Worm (Caenorhabditis elegans): Measurements from ENCODE around the gene angl-1.

The angl-1 gene

ce11 chrV:2694389-2694788 lies 41.5 kb downstream of the angl-1 start, which contains the start of gene Y45G12B.2 (continued):
- peak in 1 of 6 experiments; percentile 34 for TF ChIP-seq elt-3 (tag; optimal IDR thresholded peaks at IDR 0.05)
- TF ChIP-seq lsy-2 (tag; optimal IDR thresholded peaks at IDR 0.05), result peak; percentile 99
- TF ChIP-seq C16A3.4 (tag; optimal IDR thresholded peaks at IDR 0.05), result peak; percentile 61
- peak; percentile 30; the same call in 1 of the 2 replicates for TF ChIP-seq grh-1 (GFP tag; IDR thresholded peaks at IDR 0.05)
- no peak for TF ChIP-seq fkh-4 (tag; optimal IDR thresholded peaks at IDR 0.05; ENCODE audit: borderline replicate concordance)
- TF ChIP-seq jun-1 (tag; optimal IDR thresholded peaks at IDR 0.05), result peak; percentile 55
- TF ChIP-seq lin-13 (GFP tag; optimal IDR thresholded peaks at IDR 0.05), result peak; percentile 63
- peak; percentile 74 to 86 for TF ChIP-seq lin-35 (GFP tag; optimal IDR thresholded peaks at IDR 0.05)
- peak; percentile 44 for TF ChIP-seq lin-15B (tag; optimal IDR thresholded peaks at IDR 0.05)
- peak; percentile 40 for TF ChIP-seq fos-1 (tag; optimal IDR thresholded peaks at IDR 0.05)
- TF ChIP-seq aha-1 (tag; optimal IDR thresholded peaks at IDR 0.05), result no peak
- TF ChIP-seq unc-130 (tag; optimal IDR thresholded peaks at IDR 0.05), result peak; percentile 55
- peak; percentile 65 to 82 (median 76) for TF ChIP-seq dpl-1 (GFP tag; optimal IDR thresholded peaks at IDR 0.05)
- no peak for TF ChIP-seq nhr-11 (tag; optimal IDR thresholded peaks at IDR 0.05)
- TF ChIP-seq ces-1 (GFP tag; optimal IDR thresholded peaks at IDR 0.05), result no peak
- no peak for TF ChIP-seq fkh-10 (GFP tag; optimal IDR thresholded peaks at IDR 0.05)

- TF ChIP-seq unc-62 (GFP tag; optimal IDR thresholded peaks at IDR 0.05), result no peak
- no peak for TF ChIP-seq elt-3 (tag; optimal IDR thresholded peaks at IDR 0.05)
- TF ChIP-seq jun-1 (tag; optimal IDR thresholded peaks at IDR 0.05), result no peak
- no peak for TF ChIP-seq nhr-90 (tag; optimal IDR thresholded peaks at IDR 0.05; ENCODE audit: poor library complexity)
- no peak for TF ChIP-seq unc-30 (tag; optimal IDR thresholded peaks at IDR 0.05)
- no peak for TF ChIP-seq nhr-76 (tag; optimal IDR thresholded peaks at IDR 0.05)
Measured at ce11 chrV:2695935-2696334, 43.1 kb downstream of the angl-1 start, which contains the start of gene Y45G12B.3. Gene Y45G12B.3, minus strand, starts transcription at chrV:2696254.

DNA sequence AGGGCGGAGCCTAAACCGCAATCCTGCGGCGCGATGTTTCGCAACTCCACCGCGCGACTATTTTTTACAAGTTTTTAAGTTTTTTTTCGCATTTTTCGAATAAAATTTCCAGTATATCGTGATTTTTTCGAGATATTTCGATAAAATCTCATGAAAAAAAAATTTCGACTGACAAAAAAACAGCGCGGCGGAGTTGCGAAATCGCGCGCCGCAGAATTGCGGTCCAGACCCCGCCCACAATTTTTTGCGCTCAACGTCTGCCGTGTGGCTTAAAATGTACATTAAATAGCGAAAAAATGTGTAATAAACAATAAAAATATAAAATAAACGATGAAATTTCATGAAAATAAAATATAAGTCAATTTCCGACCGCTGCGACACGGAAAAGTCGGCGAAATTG lies 44.8 kb downstream of the angl-1 start:
- TF ChIP-seq dpl-1 (GFP tag; optimal IDR thresholded peaks at IDR 0.05), result no peak

DNA sequence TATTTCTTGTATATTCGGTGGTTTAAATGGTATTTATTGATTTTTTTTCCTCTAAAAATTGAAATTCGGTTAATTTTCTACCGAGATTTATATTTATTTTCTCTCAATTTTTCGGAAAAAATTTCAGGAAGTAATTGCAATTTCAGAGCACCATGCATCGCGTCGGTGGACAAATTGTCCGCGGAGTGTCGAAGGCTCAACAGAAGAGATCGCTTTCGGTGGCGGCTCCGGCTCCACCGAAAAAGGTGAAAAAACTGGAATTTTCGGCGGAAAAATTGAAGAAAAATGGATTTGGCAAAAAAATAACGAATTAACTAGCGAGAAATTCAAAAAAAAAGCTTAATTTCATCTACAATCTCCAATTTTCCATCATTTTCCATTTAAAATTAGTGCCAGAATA lies 45.9 kb downstream of the angl-1 start, which contains the start of gene nuo-5:
TSS of gene nuo-5 (plus strand) at position 147 of the 400 bp plus-strand sequence.
- no peak for TF ChIP-seq egl-27 (tag; optimal IDR thresholded peaks at IDR 0.05)
- no peak for TF ChIP-seq ceh-88 (GFP tag; IDR thresholded peaks at IDR 0.05)
- no peak for TF ChIP-seq unc-130 (tag; optimal IDR thresholded peaks at IDR 0.05)
- TF ChIP-seq lin-14 (GFP tag; optimal IDR thresholded peaks at IDR 0.05), result no peak
- no peak for TF ChIP-seq nhr-90 (tag; optimal IDR thresholded peaks at IDR 0.05; ENCODE audit: poor library complexity)
- TF ChIP-seq nhr-71 (tag; optimal IDR thresholded peaks at IDR 0.05), result no peak
- TF ChIP-seq fkh-8 (tag; optimal IDR thresholded peaks at IDR 0.05), result no peak
- TF ChIP-seq unc-86 (tag; optimal IDR thresholded peaks at IDR 0.05), result no peak
- TF ChIP-seq ceh-8 (GFP tag; optimal IDR thresholded peaks at IDR 0.05), result no peak
- TF ChIP-seq rnt-1 (tag; optimal IDR thresholded peaks at IDR 0.05), result no peak
- TF ChIP-seq nhr-19 (GFP tag; conservative IDR thresholded peaks at IDR 0.05), result no peak
- no peak for TF ChIP-seq nhr-237 (tag; optimal IDR thresholded peaks at IDR 0.05)
- TF ChIP-seq hlh-17 (GFP tag; optimal IDR thresholded peaks at IDR 0.05; ENCODE audit: borderline replicate concordance), result no peak
- no peak for TF ChIP-seq blmp-1 (tag; optimal IDR thresholded peaks at IDR 0.05)

DNA sequence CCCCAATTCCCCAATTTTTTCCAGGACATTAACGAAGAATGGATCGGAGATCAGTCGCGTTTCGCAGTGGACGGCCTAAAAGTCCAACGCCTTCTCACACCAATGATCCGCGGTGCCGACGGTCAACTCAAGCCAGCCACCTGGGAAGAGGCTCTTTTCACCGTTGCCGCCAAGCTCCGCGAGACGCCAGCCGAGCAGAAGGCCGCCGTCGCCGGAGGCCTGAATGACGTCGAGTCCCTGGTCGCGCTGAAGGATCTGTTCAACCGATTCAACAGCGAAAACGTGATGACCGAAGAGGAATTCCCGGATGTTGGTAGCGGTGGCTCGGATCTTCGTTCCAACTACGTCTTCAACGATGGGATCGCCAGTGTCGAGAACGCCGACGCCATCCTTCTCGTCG lies 50.0 kb downstream of the angl-1 start:
- TF ChIP-seq snpc-4 (tag; optimal IDR thresholded peaks at IDR 0.05) (no peak), ceh-90 (tag; optimal IDR thresholded peaks at IDR 0.05) (no peak), ceh-8 (GFP tag; optimal IDR thresholded peaks at IDR 0.05) (no peak), nhr-90 (tag; optimal IDR thresholded peaks at IDR 0.05; ENCODE audit: poor library complexity) (no peak), dpl-1 (GFP tag; optimal IDR thresholded peaks at IDR 0.05) (no peak), skn-1 (tag; optimal IDR thresholded peaks at IDR 0.05) (no peak), irx-1 (tag; optimal IDR thresholded peaks at IDR 0.05) (no peak), unc-130 (tag; optimal IDR thresholded peaks at IDR 0.05) (no peak), unc-98 (GFP tag; IDR thresholded peaks at IDR 0.05) (no peak), nhr-85 (tag) (no peak), lin-39 (tag; optimal IDR thresholded peaks at IDR 0.05) (no peak), ets-5 (GFP tag; IDR thresholded peaks at IDR 0.05) (no peak), nhr-77 (tag; optimal IDR thresholded peaks at IDR 0.05) (no peak), ceh-88 (GFP tag; IDR thresholded peaks at IDR 0.05) (no peak), pax-3 (tag; optimal IDR thresholded peaks at IDR 0.05) (no peak), hlh-4 (tag; optimal IDR thresholded peaks at IDR 0.05) (no peak), egl-27 (tag; optimal IDR thresholded peaks at IDR 0.05) (no peak), sup-37 (GFP tag; optimal IDR thresholded peaks at IDR 0.05) (no peak)
